Fruit fly (Drosophila melanogaster): ENCODE data around the gene cl.
A peak's percentile ranks its signal among the peaks of the same experiment; 100 is the strongest.

The cl gene

dm6 chr2L:5479971-5480370 lies 40.0 kb upstream of the cl start:
- TF ChIP-seq CG15710 (tag; optimal IDR thresholded peaks at IDR 0.05) (peak; percentile 88), Pif1A (GFP tag; optimal IDR thresholded peaks at IDR 0.05) (peak; percentile 73), Ets98B (GFP tag; IDR thresholded peaks at IDR 0.05) (no peak), CG4496 (GFP tag; IDR thresholded peaks at IDR 0.05) (peak; percentile 40; the same call in 1 of the 3 replicates), gl (tag; optimal IDR thresholded peaks at IDR 0.05) (peak; percentile 59), Snoo (tag; optimal IDR thresholded peaks at IDR 0.05) (peak; percentile 44), CG8159 (tag; optimal IDR thresholded peaks at IDR 0.05) (peak; percentile 89), EcR (GFP tag; optimal IDR thresholded peaks at IDR 0.05) (peak; percentile 43), CG9948 (tag; optimal IDR thresholded peaks at IDR 0.05) (peak; percentile 75), CG13204 (GFP tag; optimal IDR thresholded peaks at IDR 0.05) (peak; percentile 57), CG32121 (GFP tag; IDR thresholded peaks at IDR 0.05) (no peak), CG17806 (tag; optimal IDR thresholded peaks at IDR 0.05) (peak; percentile 82), D1 (tag; optimal IDR thresholded peaks at IDR 0.05) (peak; percentile 17), CG10348 (GFP tag; IDR thresholded peaks at IDR 0.05) (no peak), Pif1B (GFP tag; optimal IDR thresholded peaks at IDR 0.05) (peak; percentile 45), CG14655 (GFP tag; optimal IDR thresholded peaks at IDR 0.05) (peak; percentile 5), rn (GFP tag; IDR thresholded peaks at IDR 0.05) (no peak), CG34367 (tag; optimal IDR thresholded peaks at IDR 0.05) (peak; percentile 73), CG12605 (GFP tag; IDR thresholded peaks at IDR 0.05) (no peak), fd96Ca (GFP tag; IDR thresholded peaks at IDR 0.05) (no peak), CG8301 (tag; optimal IDR thresholded peaks at IDR 0.05) (no peak)

dm6 chr2L:5483093-5483492 lies 36.8 kb upstream of the cl start:
- TF ChIP-seq Ets98B (GFP tag; IDR thresholded peaks at IDR 0.05) (peak; percentile 55), CG8159 (tag; optimal IDR thresholded peaks at IDR 0.05) (peak; percentile 75), D1 (tag; optimal IDR thresholded peaks at IDR 0.05) (peak; percentile 27), gl (tag; optimal IDR thresholded peaks at IDR 0.05) (no peak), CG8301 (tag; optimal IDR thresholded peaks at IDR 0.05) (peak; percentile 40), CG34367 (tag; optimal IDR thresholded peaks at IDR 0.05) (peak; percentile 45), fd96Ca (GFP tag; IDR thresholded peaks at IDR 0.05) (0 out of 3 replicates have a peak, but pooled peaks have one; percentile 52), CG15710 (tag; optimal IDR thresholded peaks at IDR 0.05) (peak; percentile 66), CG14655 (GFP tag; optimal IDR thresholded peaks at IDR 0.05) (peak; percentile 52), CG4496 (GFP tag; IDR thresholded peaks at IDR 0.05) (peak; percentile 63; the same call in 2 of the 3 replicates), CG13204 (GFP tag; optimal IDR thresholded peaks at IDR 0.05) (peak; percentile 4), Pif1B (GFP tag; optimal IDR thresholded peaks at IDR 0.05) (peak; percentile 18), CG9948 (tag; optimal IDR thresholded peaks at IDR 0.05) (peak; percentile 56), CG12605 (GFP tag; IDR thresholded peaks at IDR 0.05) (peak; percentile 61), EcR (GFP tag; optimal IDR thresholded peaks at IDR 0.05) (no peak), CG10348 (GFP tag; IDR thresholded peaks at IDR 0.05) (no peak), Snoo (tag; optimal IDR thresholded peaks at IDR 0.05) (peak; percentile 53), rn (GFP tag; IDR thresholded peaks at IDR 0.05) (no peak), CG17806 (tag; optimal IDR thresholded peaks at IDR 0.05) (peak; percentile 70), Pif1A (GFP tag; optimal IDR thresholded peaks at IDR 0.05) (peak; percentile 71), CG32121 (GFP tag; IDR thresholded peaks at IDR 0.05) (peak; percentile 37)

dm6 chr2L:5489084-5489617 lies 30.8 kb upstream of the cl start:
- TF ChIP-seq fd96Ca (GFP tag; IDR thresholded peaks at IDR 0.05) = no peak
- TF ChIP-seq Pif1B (GFP tag; optimal IDR thresholded peaks at IDR 0.05) = no peak
- no peak for TF ChIP-seq CG4496 (GFP tag; IDR thresholded peaks at IDR 0.05)
- no peak for TF ChIP-seq D1 (tag; optimal IDR thresholded peaks at IDR 0.05)
- no peak for TF ChIP-seq CG34367 (tag; optimal IDR thresholded peaks at IDR 0.05)
- TF ChIP-seq CG13204 (GFP tag; optimal IDR thresholded peaks at IDR 0.05) = no peak
- TF ChIP-seq gl (tag; optimal IDR thresholded peaks at IDR 0.05) = no peak
- TF ChIP-seq rn (GFP tag; IDR thresholded peaks at IDR 0.05) = no peak
- no peak for TF ChIP-seq CG8301 (tag; optimal IDR thresholded peaks at IDR 0.05)
- TF ChIP-seq CG9948 (tag; optimal IDR thresholded peaks at IDR 0.05) = no peak
- no peak for TF ChIP-seq Snoo (tag; optimal IDR thresholded peaks at IDR 0.05)
- TF ChIP-seq CG15710 (tag; optimal IDR thresholded peaks at IDR 0.05) = no peak
- TF ChIP-seq CG32121 (GFP tag; IDR thresholded peaks at IDR 0.05) = no peak
- TF ChIP-seq Pif1A (GFP tag; optimal IDR thresholded peaks at IDR 0.05) = no peak
- no peak for TF ChIP-seq CG17806 (tag; optimal IDR thresholded peaks at IDR 0.05)
- TF ChIP-seq CG8159 (tag; optimal IDR thresholded peaks at IDR 0.05) = no peak
- no peak for TF ChIP-seq EcR (GFP tag; optimal IDR thresholded peaks at IDR 0.05)

- TF ChIP-seq CG17806 (tag; optimal IDR thresholded peaks at IDR 0.05) (no peak), CG9948 (tag; optimal IDR thresholded peaks at IDR 0.05) (no peak), Ets98B (GFP tag; IDR thresholded peaks at IDR 0.05) (no peak), D1 (tag; optimal IDR thresholded peaks at IDR 0.05) (no peak), CG10348 (GFP tag; IDR thresholded peaks at IDR 0.05) (no peak), CG15710 (tag; optimal IDR thresholded peaks at IDR 0.05) (no peak), rn (GFP tag; IDR thresholded peaks at IDR 0.05) (no peak), gl (tag; optimal IDR thresholded peaks at IDR 0.05) (no peak), CG32121 (GFP tag; IDR thresholded peaks at IDR 0.05) (no peak), CG13204 (GFP tag; optimal IDR thresholded peaks at IDR 0.05) (peak; percentile 49), CG8159 (tag; optimal IDR thresholded peaks at IDR 0.05) (peak; percentile 11), Snoo (tag; optimal IDR thresholded peaks at IDR 0.05) (no peak), CG12605 (GFP tag; IDR thresholded peaks at IDR 0.05) (no peak; the same call in 1 of the 2 replicates), Pif1A (GFP tag; optimal IDR thresholded peaks at IDR 0.05) (peak; percentile 18), CG8301 (tag; optimal IDR thresholded peaks at IDR 0.05) (no peak), CG14655 (GFP tag; optimal IDR thresholded peaks at IDR 0.05) (no peak), CG4496 (GFP tag; IDR thresholded peaks at IDR 0.05) (peak; percentile 38; the same call in 1 of the 3 replicates), fd96Ca (GFP tag; IDR thresholded peaks at IDR 0.05) (no peak), Pif1B (GFP tag; optimal IDR thresholded peaks at IDR 0.05) (peak; percentile 7), CG34367 (tag; optimal IDR thresholded peaks at IDR 0.05) (no peak)
Observed at dm6 chr2L:5489757-5490359, 30.1 kb upstream of the cl start.

dm6 chr2L:5491220-5491619 lies 28.7 kb upstream of the cl start:
- no peak for TF ChIP-seq CG10348 (GFP tag; IDR thresholded peaks at IDR 0.05)
- TF ChIP-seq Snoo (tag; optimal IDR thresholded peaks at IDR 0.05) = peak; percentile 12
- TF ChIP-seq CG8159 (tag; optimal IDR thresholded peaks at IDR 0.05) = peak; percentile 80
- TF ChIP-seq rn (GFP tag; IDR thresholded peaks at IDR 0.05) = peak; percentile 45; the same call in 1 of the 2 replicates
- TF ChIP-seq Pif1A (GFP tag; optimal IDR thresholded peaks at IDR 0.05) = peak; percentile 84
- TF ChIP-seq CG4496 (GFP tag; IDR thresholded peaks at IDR 0.05) = peak; percentile 78
- TF ChIP-seq CG13204 (GFP tag; optimal IDR thresholded peaks at IDR 0.05) = peak; percentile 56
- TF ChIP-seq D1 (tag; optimal IDR thresholded peaks at IDR 0.05) = no peak
- peak; percentile 73 for TF ChIP-seq CG15710 (tag; optimal IDR thresholded peaks at IDR 0.05)
- no peak for TF ChIP-seq EcR (GFP tag; optimal IDR thresholded peaks at IDR 0.05)
- TF ChIP-seq Pif1B (GFP tag; optimal IDR thresholded peaks at IDR 0.05) = peak; percentile 70
- TF ChIP-seq gl (tag; optimal IDR thresholded peaks at IDR 0.05) = peak; percentile 71
- TF ChIP-seq Ets98B (GFP tag; IDR thresholded peaks at IDR 0.05) = peak; percentile 44
- peak; percentile 82 for TF ChIP-seq fd96Ca (GFP tag; IDR thresholded peaks at IDR 0.05)
- TF ChIP-seq CG34367 (tag; optimal IDR thresholded peaks at IDR 0.05) = peak; percentile 76
- peak; percentile 77 for TF ChIP-seq CG8301 (tag; optimal IDR thresholded peaks at IDR 0.05)
- peak; percentile 48; the same call in 1 of the 2 replicates for TF ChIP-seq CG12605 (GFP tag; IDR thresholded peaks at IDR 0.05)
- no peak for TF ChIP-seq CG32121 (GFP tag; IDR thresholded peaks at IDR 0.05)
- TF ChIP-seq CG17806 (tag; optimal IDR thresholded peaks at IDR 0.05) = peak; percentile 70
- TF ChIP-seq CG9948 (tag; optimal IDR thresholded peaks at IDR 0.05) = peak; percentile 63
- peak; percentile 84 for TF ChIP-seq CG14655 (GFP tag; optimal IDR thresholded peaks at IDR 0.05)
